Fruit fly (Drosophila melanogaster): ENCODE measurements around the gene CG32706.

dm6 chrX:9119671-9120364 lies 32.9 kb downstream of the CG32706 start:
- TF ChIP-seq OdsH (GFP tag; optimal IDR thresholded peaks at IDR 0.05) (no peak), Hr39 (GFP tag; optimal IDR thresholded peaks at IDR 0.05) (no peak), dac (GFP tag; optimal IDR thresholded peaks at IDR 0.05) (no peak), CG1621 (tag; optimal IDR thresholded peaks at IDR 0.05) (no peak), Ets21C (GFP tag; optimal IDR thresholded peaks at IDR 0.05) (no peak), fd85E (GFP tag; optimal IDR thresholded peaks at IDR 0.05) (no peak), eg (GFP tag; IDR thresholded peaks at IDR 0.05) (no peak), lz (GFP tag; optimal IDR thresholded peaks at IDR 0.05) (no peak), Lpt (GFP tag; optimal IDR thresholded peaks at IDR 0.05) (no peak)

All from whole organism, prepupa.